Worm (Caenorhabditis elegans): ENCODE results near the gene his-24.

Gene his-24

DNA sequence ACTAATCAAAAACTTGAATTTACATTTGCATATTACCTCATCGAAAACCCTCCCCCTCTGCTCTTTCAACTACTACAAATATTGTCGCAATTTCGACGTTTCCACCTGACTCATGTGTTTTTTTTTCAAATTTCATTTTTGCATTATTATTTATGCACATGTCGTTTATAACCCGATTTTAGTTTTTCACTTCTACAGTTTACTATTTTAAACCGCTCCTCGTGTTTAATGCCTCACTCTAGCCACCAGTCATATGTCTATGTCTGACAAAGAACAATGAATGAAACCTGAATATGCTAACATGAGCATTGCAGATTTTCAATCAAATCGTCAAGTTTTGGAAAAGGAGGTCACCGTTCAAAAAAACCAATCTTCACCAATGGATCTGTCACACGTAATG lies 44.2 kb downstream of the his-24 start, which contains the start of gene T24C2.5:
TSS of gene T24C2.5 (plus strand) at position 301 of the 400 bp plus-strand sequence.
- no peak for TF ChIP-seq scrt-1 (GFP tag; IDR thresholded peaks at IDR 0.05)
- no peak for TF ChIP-seq aly-1 (tag; optimal IDR thresholded peaks at IDR 0.05)
- no peak for TF ChIP-seq flt-1 (GFP tag; IDR thresholded peaks at IDR 0.05)

DNA sequence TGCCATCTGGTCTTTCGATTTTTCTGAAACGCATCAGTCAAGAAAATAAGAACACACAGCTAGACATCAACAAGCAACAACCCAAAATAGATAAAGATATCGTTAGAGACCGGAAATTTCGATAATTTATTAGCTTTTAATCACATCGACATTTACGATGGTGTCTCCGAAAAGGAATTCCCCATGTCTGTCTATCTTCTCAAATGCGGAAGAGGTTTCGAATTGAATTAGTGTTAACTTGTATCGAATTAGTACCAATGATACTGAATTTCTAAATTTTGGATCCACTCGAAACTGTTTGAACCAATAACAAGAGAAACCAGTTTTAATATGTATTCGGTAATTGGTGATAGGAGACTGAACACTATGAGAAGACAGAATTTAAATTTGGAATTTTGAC lies 44.7 kb downstream of the his-24 start:
- no peak for TF ChIP-seq hmbx-1 (tag; optimal IDR thresholded peaks at IDR 0.05)
- no peak for TF ChIP-seq pes-1 (GFP tag; IDR thresholded peaks at IDR 0.05)
- TF ChIP-seq F13C5.2 (tag; optimal IDR thresholded peaks at IDR 0.05), result no peak
- no peak for TF ChIP-seq aly-1 (tag; optimal IDR thresholded peaks at IDR 0.05)
- no peak for TF ChIP-seq hmg-4 (GFP tag; optimal IDR thresholded peaks at IDR 0.05)
- TF ChIP-seq hnd-1 (tag; optimal IDR thresholded peaks at IDR 0.05), result no peak
- TF ChIP-seq scrt-1 (GFP tag; IDR thresholded peaks at IDR 0.05), result no peak
- no peak for TF ChIP-seq ets-7 (tag; optimal IDR thresholded peaks at IDR 0.05)
- no peak for TF ChIP-seq tbx-37 (GFP tag; conservative IDR thresholded peaks at IDR 0.05)

DNA sequence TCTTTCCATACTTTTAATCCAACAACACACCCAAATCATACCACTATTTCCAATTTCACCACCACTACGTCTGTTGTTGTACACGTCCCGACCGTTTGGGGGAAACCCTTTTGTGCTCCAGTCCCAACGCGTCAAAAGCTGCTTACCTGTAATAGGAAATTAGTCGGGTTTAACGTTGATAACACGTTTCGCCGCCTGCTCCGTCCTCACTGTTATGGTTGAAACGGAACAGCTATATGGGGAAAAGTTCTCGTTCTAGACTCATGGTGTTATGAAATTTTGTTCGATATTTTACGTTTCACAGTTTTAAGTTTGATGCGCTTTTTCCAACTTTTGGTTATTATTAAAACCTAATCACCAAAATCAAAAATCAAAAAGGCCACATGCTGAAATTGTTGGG lies 46.0 kb downstream of the his-24 start:
- no peak for TF ChIP-seq tbx-37 (GFP tag; conservative IDR thresholded peaks at IDR 0.05)
- no peak for TF ChIP-seq hnd-1 (tag; optimal IDR thresholded peaks at IDR 0.05)

DNA sequence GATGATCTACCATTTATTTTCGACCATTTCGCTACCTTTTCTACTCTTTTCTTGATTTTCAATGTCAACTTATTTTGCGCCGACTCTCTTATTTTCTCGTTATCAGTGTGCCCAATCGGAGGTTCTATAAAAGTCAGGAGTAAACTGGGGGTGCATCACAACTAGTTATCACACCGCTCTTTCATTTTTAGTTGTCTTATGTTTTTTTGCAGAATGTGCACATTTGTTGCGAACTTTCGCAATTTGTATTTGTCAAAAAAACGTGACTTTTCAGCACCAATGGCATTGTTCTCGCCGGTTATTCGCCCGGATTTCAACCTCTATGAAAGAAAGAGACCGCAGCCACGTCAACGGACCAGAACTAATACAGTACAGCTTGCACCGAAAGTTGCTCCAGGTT lies 47.7 kb downstream of the his-24 start:
- TF ChIP-seq hnd-1 (tag; optimal IDR thresholded peaks at IDR 0.05), result no peak
- TF ChIP-seq pes-1 (GFP tag; IDR thresholded peaks at IDR 0.05), result no peak

DNA sequence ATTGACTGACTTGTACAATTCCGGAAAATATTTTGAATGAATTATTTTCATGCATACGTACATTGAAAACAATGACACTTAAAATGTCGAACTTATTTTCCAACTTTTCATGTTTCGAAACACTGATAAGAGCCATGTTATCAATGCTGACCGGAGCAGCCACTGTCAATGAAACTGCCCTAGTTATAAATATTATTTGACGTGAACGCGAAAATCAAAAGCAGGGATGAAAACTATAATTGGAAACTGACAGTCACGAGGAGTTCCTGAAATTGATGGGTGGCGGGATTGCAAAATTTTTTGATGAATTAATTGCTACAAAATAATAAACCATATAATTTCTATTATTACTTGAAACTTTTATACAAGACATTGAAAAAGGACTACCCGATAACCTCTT lies 49.6 kb downstream of the his-24 start:
- TF ChIP-seq tra-4 (tag; optimal IDR thresholded peaks at IDR 0.05) (no peak), hmg-4 (GFP tag; optimal IDR thresholded peaks at IDR 0.05) (no peak), scrt-1 (GFP tag; IDR thresholded peaks at IDR 0.05) (no peak), pes-1 (GFP tag; IDR thresholded peaks at IDR 0.05) (no peak), tbx-11 (GFP tag; IDR thresholded peaks at IDR 0.05) (no peak), sea-1 (GFP tag; conservative IDR thresholded peaks at IDR 0.05) (no peak), ceh-13 (GFP tag; optimal IDR thresholded peaks at IDR 0.05) (no peak), F13C5.2 (tag; optimal IDR thresholded peaks at IDR 0.05) (no peak), hnd-1 (tag; optimal IDR thresholded peaks at IDR 0.05) (no peak), hmbx-1 (tag; optimal IDR thresholded peaks at IDR 0.05) (no peak), ceh-36 (tag; optimal IDR thresholded peaks at IDR 0.05) (no peak), aly-1 (tag; optimal IDR thresholded peaks at IDR 0.05) (no peak), ets-7 (tag; optimal IDR thresholded peaks at IDR 0.05) (no peak), tbx-37 (GFP tag; conservative IDR thresholded peaks at IDR 0.05) (no peak), flt-1 (GFP tag; IDR thresholded peaks at IDR 0.05) (no peak)

All from whole organism, early embryonic.